Fruit fly (Drosophila melanogaster): ENCODE measurements around the gene Hip14.

The Hip14 gene

DNA sequence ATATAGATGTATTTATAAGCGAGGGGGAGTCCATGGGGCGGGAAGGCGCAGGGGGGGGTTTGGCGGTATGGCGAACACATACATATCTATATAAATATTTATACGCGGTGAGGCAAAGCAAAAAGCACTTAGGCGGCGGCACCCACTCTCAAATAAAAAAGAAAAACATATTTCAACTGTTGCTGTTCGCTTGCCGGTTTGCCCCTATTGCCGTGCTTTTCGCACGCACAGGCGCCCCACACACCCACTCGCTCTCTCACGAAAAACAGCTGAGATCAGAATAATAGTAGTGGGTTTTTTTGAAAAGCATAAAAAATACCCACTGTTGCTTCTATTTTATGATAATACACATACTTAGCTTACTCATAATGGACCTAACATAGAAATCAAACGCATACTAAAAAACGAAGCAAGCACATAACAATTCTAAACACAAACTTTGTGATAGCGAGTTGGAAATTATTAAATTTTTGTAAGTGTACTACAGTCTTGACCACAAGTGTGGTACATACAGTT lies 13.2 kb downstream of the Hip14 start (continued):
- no peak for TF ChIP-seq CG6854 (GFP tag; optimal IDR thresholded peaks at IDR 0.05)
- no peak for TF ChIP-seq CG1621 (tag; optimal IDR thresholded peaks at IDR 0.05)
- no peak for TF ChIP-seq dsx (GFP tag; optimal IDR thresholded peaks at IDR 0.05; ENCODE audit: poor library complexity, severe bottlenecking)
- TF ChIP-seq Eip75B (GFP tag; optimal IDR thresholded peaks at IDR 0.05) = no peak
- peak; percentile 37 for TF ChIP-seq CG6792 (GFP tag; optimal IDR thresholded peaks at IDR 0.05)
- peak; percentile 78 for TF ChIP-seq Eip78C (GFP tag)
- TF ChIP-seq cyc (GFP tag; optimal IDR thresholded peaks at IDR 0.05) = peak; percentile 39
- TF ChIP-seq CG11902 (GFP tag; optimal IDR thresholded peaks at IDR 0.05) = no peak
- TF ChIP-seq CG11294 (GFP tag; IDR thresholded peaks at IDR 0.05) = peak; percentile 78
- no peak for TF ChIP-seq CG10669 (GFP tag; optimal IDR thresholded peaks at IDR 0.05)
- no peak for TF ChIP-seq spab (GFP tag; optimal IDR thresholded peaks at IDR 0.05)
- peak in 1 of 2 experiments; percentile 60 for TF ChIP-seq salr (GFP tag; optimal IDR thresholded peaks at IDR 0.05)
- TF ChIP-seq CG8632 (GFP tag; optimal IDR thresholded peaks at IDR 0.05) = no peak
- TF ChIP-seq CG32006 (GFP tag; optimal IDR thresholded peaks at IDR 0.05) = peak; percentile 91

DNA sequence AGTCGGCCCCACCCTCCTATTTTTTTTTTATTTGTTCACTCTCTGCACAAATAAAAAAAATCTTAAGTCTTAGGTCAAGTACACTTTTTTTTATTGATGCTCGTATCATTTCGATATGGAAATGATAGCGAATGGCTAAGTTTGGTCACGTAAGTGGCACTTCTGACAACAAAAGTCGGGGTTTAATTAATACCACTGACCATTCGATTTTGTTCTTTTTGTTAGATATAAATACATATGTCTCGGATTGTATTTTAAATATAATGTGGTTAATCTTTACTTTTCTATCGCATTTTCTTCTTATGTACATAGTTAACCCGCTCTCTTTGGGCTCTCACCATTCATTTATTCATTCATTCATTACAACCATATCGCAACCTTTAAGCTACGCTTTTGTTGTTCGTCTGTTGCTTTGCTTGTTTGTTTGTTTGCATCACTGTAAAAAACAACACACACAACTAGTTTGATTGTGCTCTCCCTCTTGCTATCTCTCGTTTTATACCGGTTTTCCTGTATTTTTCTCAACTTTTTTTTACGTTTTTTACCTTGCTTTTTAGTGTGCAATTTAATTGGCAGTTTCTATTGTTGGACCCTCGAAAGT lies 14.2 kb downstream of the Hip14 start:
- TF ChIP-seq acj6 (GFP tag; optimal IDR thresholded peaks at IDR 0.05) (no peak), Sox102F (GFP tag; optimal IDR thresholded peaks at IDR 0.05) (no peak), vri (GFP tag; optimal IDR thresholded peaks at IDR 0.05) (no peak), Hr4 (GFP tag; optimal IDR thresholded peaks at IDR 0.05) (peak; percentile 82), eg (GFP tag; IDR thresholded peaks at IDR 0.05) (peak; percentile 74), CG11902 (GFP tag; optimal IDR thresholded peaks at IDR 0.05) (no peak), esn (GFP tag; optimal IDR thresholded peaks at IDR 0.05) (no peak), CG11294 (GFP tag; IDR thresholded peaks at IDR 0.05) (no peak), fkh (GFP tag; optimal IDR thresholded peaks at IDR 0.05) (peak; percentile 39), CG6808 (GFP tag; optimal IDR thresholded peaks at IDR 0.05) (peak; percentile 61), cyc (GFP tag; optimal IDR thresholded peaks at IDR 0.05) (no peak), Sox15 (GFP tag; optimal IDR thresholded peaks at IDR 0.05) (no peak), CG32006 (GFP tag; optimal IDR thresholded peaks at IDR 0.05) (peak; percentile 80), Gug (GFP tag; IDR thresholded peaks at IDR 0.05) (0 out of 2 replicates have a peak, but pooled peaks have one; percentile 30), CG6163 (GFP tag; IDR thresholded peaks at IDR 0.05) (peak; percentile 46; the same call in 2 of the 3 replicates), dsx (GFP tag; optimal IDR thresholded peaks at IDR 0.05; ENCODE audit: poor library complexity, severe bottlenecking) (peak; percentile 25), topi (GFP tag; optimal IDR thresholded peaks at IDR 0.05) (no peak), Eip78C (GFP tag) (peak; percentile 86), CG4318 (GFP tag; optimal IDR thresholded peaks at IDR 0.05) (no peak), CG8119 (GFP tag; IDR thresholded peaks at IDR 0.05) (peak; percentile 77), Hr39 (GFP tag; optimal IDR thresholded peaks at IDR 0.05) (no peak), CG10631 (GFP tag; optimal IDR thresholded peaks at IDR 0.05) (peak; percentile 9), CG34406 (GFP tag; optimal IDR thresholded peaks at IDR 0.05) (no peak), net (GFP tag; optimal IDR thresholded peaks at IDR 0.05) (peak; percentile 15), CG10669 (GFP tag; optimal IDR thresholded peaks at IDR 0.05) (peak; percentile 24), pdm3 (GFP tag; optimal IDR thresholded peaks at IDR 0.05) (peak; percentile 37), svp (GFP tag) (peak; percentile 48), Met (GFP tag; optimal IDR thresholded peaks at IDR 0.05) (no peak), Eip75B (GFP tag; optimal IDR thresholded peaks at IDR 0.05) (no peak), CG11762 (GFP tag; optimal IDR thresholded peaks at IDR 0.05; ENCODE audit: insufficient read depth) (no peak), Ets96B (tag; optimal IDR thresholded peaks at IDR 0.05) (peak; percentile 43), CG31627 (GFP tag; optimal IDR thresholded peaks at IDR 0.05) (no peak), CG6854 (GFP tag; optimal IDR thresholded peaks at IDR 0.05) (no peak), Ets21C (GFP tag; optimal IDR thresholded peaks at IDR 0.05) (no peak), CG7368 (GFP tag; optimal IDR thresholded peaks at IDR 0.05) (no peak), CG16779 (tag; optimal IDR thresholded peaks at IDR 0.05) (peak; percentile 66), CG3032 (tag; optimal IDR thresholded peaks at IDR 0.05) (peak; percentile 8), salr (GFP tag; optimal IDR thresholded peaks at IDR 0.05) (peak in 1 of 2 experiments; percentile 3), Sox14 (GFP tag; optimal IDR thresholded peaks at IDR 0.05) (peak; percentile 20), Hr38 (GFP tag; optimal IDR thresholded peaks at IDR 0.05) (no peak), dac (GFP tag; optimal IDR thresholded peaks at IDR 0.05) (peak; percentile 29), lz (GFP tag; optimal IDR thresholded peaks at IDR 0.05) (no peak), OdsH (GFP tag; optimal IDR thresholded peaks at IDR 0.05) (peak; percentile 48)
